Fruit fly (Drosophila melanogaster) whole organism, embryonic: Measurements from ENCODE around the gene Cngl.

Experiments
- BEAF-32 ChIP-seq: fragments of 200-800 bp; sonication (Bioruptor generic); optimal IDR thresholded peaks from 3 replicates; lab custom pipeline; 2017; ENCODE audit warnings: missing biosample characterization, missing genetic modification characterization, mild to moderate bottlenecking, moderate library complexity, missing genetic modification reagents
- CG11560 ChIP-seq: fragments of 200-800 bp; sonication (Bioruptor generic); IDR thresholded peaks from 3 replicates; pipeline ENCODE4 v1.3.6; 2022; ENCODE audit warnings: missing biosample characterization, missing genetic modification characterization
- CG11696 ChIP-seq: fragments of 200-800 bp; sonication (Bioruptor generic); IDR thresholded peaks from 2 replicates; pipeline ENCODE4 v1.3.6; 2022; ENCODE audit warnings: missing biosample characterization, missing genetic modification characterization
- CG13287 ChIP-seq: fragments of 200-800 bp; sonication (Bioruptor generic); IDR thresholded peaks from 2 replicates; pipeline ENCODE4 v1.3.6; 2022; ENCODE audit warnings: missing biosample characterization, missing genetic modification characterization; ENCODE audit not compliant: partially characterized antibody
- CG14710 ChIP-seq: fragments of 200-800 bp; sonication (Bioruptor generic); optimal IDR thresholded peaks from 3 replicates; lab custom pipeline; 2019; ENCODE audit warnings: missing biosample characterization, mild to moderate bottlenecking, missing genetic modification characterization, moderate library complexity
- CG1529 ChIP-seq: fragments of 200-800 bp; sonication (Bioruptor generic); optimal IDR thresholded peaks from 3 replicates; lab custom pipeline; 2018; ENCODE audit warnings: missing biosample characterization, missing genetic modification characterization
- CG2129 ChIP-seq: fragments of 200-800 bp; sonication (Bioruptor generic); IDR thresholded peaks from 2 replicates; pipeline ENCODE4 v1.3.6; 2022; ENCODE audit warnings: missing biosample characterization, missing genetic modification characterization; ENCODE audit not compliant: partially characterized antibody
- CG30020 ChIP-seq: fragments of 200-800 bp; optimal IDR thresholded peaks from 2 replicates; lab custom pipeline; 2019; ENCODE audit warnings: missing biosample characterization, mild to moderate bottlenecking, missing genetic modification characterization, moderate library complexity
- CG7963 ChIP-seq: fragments of 200-800 bp; sonication (Bioruptor generic); IDR thresholded peaks from 3 replicates; pipeline ENCODE4 v1.3.6; 2022; ENCODE audit warnings: missing biosample characterization, missing genetic modification characterization; ENCODE audit not compliant: partially characterized antibody
- CG9932 ChIP-seq: fragments of 200-800 bp; sonication (Bioruptor generic); IDR thresholded peaks from 2 replicates; pipeline ENCODE4 v1.3.6; 2022; ENCODE audit warnings: missing biosample characterization, missing genetic modification characterization
- Dref ChIP-seq: fragments of 200-800 bp; sonication (Bioruptor generic); IDR thresholded peaks from 2 replicates; pipeline ENCODE4 v1.3.6; 2022; ENCODE audit warnings: missing biosample characterization, missing genetic modification characterization
- Fer2 ChIP-seq: fragments of 200-800 bp; sonication (Bioruptor generic); optimal IDR thresholded peaks from 2 replicates; lab custom pipeline; 2018; ENCODE audit warnings: missing biosample characterization, mild to moderate bottlenecking, missing genetic modification characterization, moderate library complexity
- Lhr ChIP-seq: fragments of 200-800 bp; sonication (Bioruptor generic); optimal IDR thresholded peaks from 3 replicates; lab custom pipeline; 2017; ENCODE audit warnings: mild to moderate bottlenecking, missing biosample characterization, missing genetic modification reagents, missing genetic modification characterization
- MESR4 ChIP-seq: fragments of 200-800 bp; sonication (Bioruptor generic); optimal IDR thresholded peaks from 2 replicates; lab custom pipeline; 2018; ENCODE audit warnings: missing biosample characterization, mild to moderate bottlenecking, missing genetic modification characterization, moderate library complexity
- Opbp ChIP-seq: fragments of 200-800 bp; sonication (Bioruptor generic); IDR thresholded peaks from 3 replicates; pipeline ENCODE4 v1.3.6; 2022; ENCODE audit warnings: missing biosample characterization, missing genetic modification characterization; ENCODE audit not compliant: partially characterized antibody
- Scr ChIP-seq: fragments of 200-800 bp; sonication (Bioruptor generic); IDR thresholded peaks from 2 replicates; pipeline ENCODE4 v1.3.6; 2022; ENCODE audit warnings: missing biosample characterization, missing genetic modification characterization; ENCODE audit not compliant: partially characterized antibody
- Sry-δ ChIP-seq: fragments of 200-800 bp; sonication (Bioruptor generic); optimal IDR thresholded peaks from 2 replicates; lab custom pipeline; 2016; ENCODE audit warnings: missing biosample characterization, missing genetic modification characterization
- amos ChIP-seq: fragments of 200-800 bp; sonication (Bioruptor generic); IDR thresholded peaks from 2 replicates; pipeline ENCODE4 v1.3.6; 2022; ENCODE audit warnings: missing biosample characterization, missing genetic modification characterization; ENCODE audit not compliant: partially characterized antibody
- bbx ChIP-seq: fragments of 200-800 bp; sonication (Bioruptor generic); IDR thresholded peaks from 2 replicates; pipeline ENCODE4 v1.3.6; 2022; ENCODE audit warnings: missing biosample characterization, missing genetic modification characterization; ENCODE audit not compliant: partially characterized antibody
- crc ChIP-seq: fragments of 200-800 bp; sonication (Bioruptor generic); optimal IDR thresholded peaks from 2 replicates; lab custom pipeline; 2016; ENCODE audit warnings: missing biosample characterization, missing genetic modification characterization
- fru ChIP-seq: fragments of >200 bp; optimal IDR thresholded peaks from 2 replicates; lab custom pipeline; 2017
- inv ChIP-seq: fragments of 200-800 bp; sonication (Bioruptor generic); IDR thresholded peaks from 2 replicates; pipeline ENCODE4 v1.3.6; 2022; ENCODE audit warnings: missing biosample characterization, missing genetic modification characterization; ENCODE audit not compliant: partially characterized antibody
- lov ChIP-seq, 2 experiments: fragments of 200-800 bp in 1 of 2; fragments of >200 bp in 1 of 2; sonication (Bioruptor generic) in 1 of 2; IDR thresholded peaks in 1 of 2; optimal IDR thresholded peaks in 1 of 2; 2 replicates in 1 of 2; 3 replicates in 1 of 2; pipeline versions ENCODE4 v1.3.6 to Lab custom; 2017 to 2022; ENCODE audit warnings: missing biosample characterization in 1 of 2, missing genetic modification characterization in 1 of 2
- luna ChIP-seq: fragments of 200-800 bp; sonication (Bioruptor generic); optimal IDR thresholded peaks from 2 replicates; lab custom pipeline; 2016; ENCODE audit warnings: missing biosample characterization, missing genetic modification characterization
- nerfin-1 ChIP-seq: fragments of 200-800 bp; sonication (Bioruptor generic); optimal IDR thresholded peaks from 3 replicates; lab custom pipeline; 2019; ENCODE audit warnings: missing biosample characterization, mild to moderate bottlenecking, missing genetic modification characterization, moderate library complexity
- nmo ChIP-seq: fragments of 200-800 bp; sonication (Bioruptor generic); optimal IDR thresholded peaks from 2 replicates; lab custom pipeline; 2018; ENCODE audit warnings: missing biosample characterization, mild to moderate bottlenecking, missing genetic modification characterization, moderate library complexity
- prd ChIP-seq, 3 experiments: fragments of >200 bp in 2 of 3; fragments of 200-800 bp in 1 of 3; sonication (Bioruptor generic) in 1 of 3; optimal IDR thresholded peaks in 2 of 3; IDR thresholded peaks in 1 of 3; 2 replicates in 2 of 3; 3 replicates in 1 of 3; pipeline versions ENCODE4 v1.3.6 to Lab custom; 2017 to 2022; ENCODE audit warnings: missing biosample characterization in 1 of 3, missing genetic modification characterization in 1 of 3

The Cngl gene

DNA sequence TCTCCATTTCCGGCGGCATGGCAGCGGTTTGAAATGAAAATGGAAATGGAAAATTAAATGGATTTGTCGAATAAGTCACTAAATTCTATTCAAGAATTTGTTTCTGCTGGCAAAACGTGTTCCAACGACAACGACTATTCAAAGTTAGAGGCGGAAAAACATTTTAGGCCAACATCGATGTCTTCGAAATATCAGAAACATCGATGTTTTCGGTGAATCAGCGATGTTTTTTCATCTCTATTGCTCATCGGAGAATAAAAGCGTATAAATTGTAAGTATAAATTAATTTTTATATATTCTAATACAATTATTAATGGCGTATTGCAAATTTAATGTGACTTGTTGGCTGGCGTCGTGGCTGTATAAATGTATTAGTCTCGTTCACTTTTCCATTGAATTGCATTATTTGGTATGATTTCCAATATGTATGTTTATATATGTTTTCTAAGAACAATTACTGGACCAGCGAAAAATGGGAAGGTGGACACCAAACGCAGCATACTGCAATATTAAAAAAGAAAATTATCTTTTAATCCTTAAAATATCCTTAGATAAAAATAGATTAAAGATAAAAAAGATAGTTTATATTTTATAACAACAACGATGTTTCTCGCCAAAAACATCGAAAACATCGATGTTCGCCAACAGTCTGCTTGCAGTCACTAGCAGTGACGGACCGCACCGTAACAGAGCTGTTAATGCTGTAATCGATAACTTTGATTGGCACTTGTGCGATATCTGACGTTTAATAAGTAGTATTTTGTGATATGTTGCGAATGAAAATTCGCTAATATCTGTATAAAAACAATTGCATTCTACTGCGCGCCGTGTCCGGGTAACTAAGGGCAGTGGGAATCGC lies 96.3 kb downstream of the Cngl start, which contains the start of the genes CG12608 and Prp5 (continued):
- TF ChIP-seq CG2129 (GFP tag; lab: Robert Waterston, UW) (0 out of 2 replicates have a peak, but pooled peaks have one; percentile 20), CG13287 (GFP tag; lab: Robert Waterston, UW) (peak; percentile 69; the same call in 1 of the 2 replicates), CG30020 (tag; lab: Kevin White, UChicago) (peak; percentile 20), CG9932 (GFP tag; lab: Robert Waterston, UW) (peak; percentile 53), inv (GFP tag; lab: Robert Waterston, UW) (peak; percentile 44), amos (GFP tag; lab: Robert Waterston, UW) (peak; percentile 69), prd (optimal IDR thresholded peaks at IDR 0.05; lab: Kevin White, UChicago) (no peak), prd (GFP tag; IDR thresholded peaks at IDR 0.05; lab: Robert Waterston, UW) (0 out of 3 replicates have a peak, but pooled peaks have one; percentile 4), luna (GFP tag; lab: Kevin White, UChicago) (no peak), lov (optimal IDR thresholded peaks at IDR 0.05; lab: Kevin White, UChicago) (no peak), lov (GFP tag; IDR thresholded peaks at IDR 0.05; lab: Robert Waterston, UW) (no peak), CG14710 (peak; percentile 4), CG11696 (no peak), Fer2 (tag; lab: Kevin White, UChicago) (no peak), nmo (GFP tag; lab: Kevin White, UChicago) (peak; percentile 21), MESR4 (GFP tag; lab: Kevin White, UChicago) (peak; percentile 36), crc (GFP tag; lab: Kevin White, UChicago) (no peak), fru (lab: Kevin White, UChicago) (no peak), Opbp (GFP tag; lab: Robert Waterston, UW) (peak; percentile 63; the same call in 2 of the 3 replicates), nerfin-1 (no peak)

DNA sequence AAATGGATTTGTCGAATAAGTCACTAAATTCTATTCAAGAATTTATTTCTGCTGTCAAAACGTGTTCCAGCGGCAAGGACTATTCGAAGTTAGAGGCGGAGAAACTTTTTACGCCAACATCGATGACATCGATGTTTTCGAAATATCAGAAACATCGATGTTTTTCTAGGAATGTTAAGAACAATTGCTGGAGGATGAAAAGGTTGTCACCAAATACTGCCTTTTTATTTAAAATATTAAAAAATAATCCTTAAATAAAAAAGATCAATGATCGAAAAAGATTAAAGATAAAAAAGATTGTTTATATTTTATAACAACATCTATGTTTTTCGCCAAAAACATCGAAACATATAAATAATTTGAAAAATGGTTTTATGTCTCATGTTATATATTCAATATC lies 99.0 kb downstream of the Cngl start, which contains the start of gene CG9123:
TSS of gene CG9123 (minus strand) at position 101 of the 400 bp plus-strand sequence.
- TF ChIP-seq CG1529 (GFP tag; lab: Kevin White, UChicago), result no peak
- no peak for TF ChIP-seq CG7963 (GFP tag; lab: Robert Waterston, UW)
- TF ChIP-seq Scr, result peak; percentile 14; the same call in 1 of the 2 replicates
- TF ChIP-seq Sry-δ (GFP tag; lab: Kevin White, UChicago), result peak; percentile 16
- no peak for TF ChIP-seq Lhr (GFP tag; lab: Kevin White, UChicago)
- TF ChIP-seq BEAF-32 (GFP tag; lab: Kevin White, UChicago), result peak; percentile 31
- TF ChIP-seq Dref, result no peak
- no peak for TF ChIP-seq CG11560
- 0 out of 2 replicates have a peak, but pooled peaks have one; percentile 18 for TF ChIP-seq amos (GFP tag; lab: Robert Waterston, UW)
- TF ChIP-seq bbx (GFP tag; lab: Robert Waterston, UW), result 0 out of 2 replicates have a peak, but pooled peaks have one; percentile 8
